Fruit fly (Drosophila melanogaster) whole organism, embryonic: ENCODE data around the gene Phae1.

Experiments
- B-H1 ChIP-seq: fragments of 200-800 bp; sonication (Bioruptor generic); IDR thresholded peaks from 3 replicates; pipeline ENCODE4 v1.3.6; 2022; ENCODE audit warnings: missing biosample characterization, missing genetic modification characterization
- CG1024 ChIP-seq: fragments of 200-800 bp; sonication (Bioruptor generic); IDR thresholded peaks from 2 replicates; pipeline ENCODE4 v1.3.6; 2022; ENCODE audit warnings: missing biosample characterization, missing genetic modification characterization
- CG10321 ChIP-seq: fragments of 200-800 bp; sonication (Bioruptor generic); IDR thresholded peaks from 2 replicates; pipeline ENCODE4 v1.3.6; 2022; ENCODE audit warnings: missing biosample characterization, missing genetic modification characterization
- CG11560 ChIP-seq: fragments of 200-800 bp; sonication (Bioruptor generic); IDR thresholded peaks from 3 replicates; pipeline ENCODE4 v1.3.6; 2022; ENCODE audit warnings: missing biosample characterization, missing genetic modification characterization
- CG12236 ChIP-seq: fragments of 200-800 bp; sonication (Bioruptor generic); optimal IDR thresholded peaks from 2 replicates; lab custom pipeline; 2016; ENCODE audit warnings: missing biosample characterization, missing genetic modification characterization
- CG12299 ChIP-seq: fragments of 200-800 bp; sonication (Bioruptor generic); optimal IDR thresholded peaks from 2 replicates; lab custom pipeline; 2018; ENCODE audit warnings: missing biosample characterization, mild to moderate bottlenecking, missing genetic modification characterization
- CG12744 ChIP-seq: fragments of 200-800 bp; sonication (Bioruptor generic); optimal IDR thresholded peaks from 2 replicates; lab custom pipeline; 2016; ENCODE audit warnings: missing biosample characterization, missing genetic modification characterization
- CG13296 ChIP-seq: fragments of 200-800 bp; sonication (Bioruptor generic); optimal IDR thresholded peaks from 3 replicates; lab custom pipeline; 2018; ENCODE audit warnings: missing biosample characterization, mild to moderate bottlenecking, missing genetic modification characterization
- CG14667 ChIP-seq: fragments of 200-800 bp; sonication (Bioruptor generic); IDR thresholded peaks from 2 replicates; pipeline ENCODE4 v1.3.6; 2022; ENCODE audit warnings: missing biosample characterization, missing genetic modification characterization
- CG15479 ChIP-seq: fragments of 200-800 bp; sonication (Bioruptor generic); optimal IDR thresholded peaks from 3 replicates; lab custom pipeline; 2019; ENCODE audit warnings: missing biosample characterization, mild to moderate bottlenecking, missing genetic modification characterization, moderate library complexity
- CG1832 ChIP-seq: fragments of 200-800 bp; sonication (Bioruptor generic); optimal IDR thresholded peaks from 2 replicates; lab custom pipeline; 2017; ENCODE audit warnings: missing biosample characterization, mild to moderate bottlenecking, missing genetic modification characterization, inconsistent platforms
- CG2678 ChIP-seq: fragments of 200-800 bp; sonication (Bioruptor generic); optimal IDR thresholded peaks from 3 replicates; lab custom pipeline; 2019; ENCODE audit warnings: missing biosample characterization, mild to moderate bottlenecking, missing genetic modification characterization, moderate library complexity
- CG2875 ChIP-seq: fragments of 200-800 bp; sonication (Bioruptor generic); optimal IDR thresholded peaks from 2 replicates; lab custom pipeline; 2017; ENCODE audit warnings: missing biosample characterization, mild to moderate bottlenecking, missing genetic modification characterization, missing genetic modification reagents
- CG32772 ChIP-seq: fragments of 200-800 bp; sonication (Bioruptor generic); IDR thresholded peaks from 2 replicates; pipeline ENCODE4 v1.3.6; 2022; ENCODE audit warnings: missing biosample characterization, missing genetic modification characterization
- CG42726 ChIP-seq: fragments of 200-800 bp; sonication (Bioruptor generic); IDR thresholded peaks from 2 replicates; pipeline ENCODE4 v1.3.6; 2022; ENCODE audit warnings: missing biosample characterization, missing genetic modification characterization; ENCODE audit not compliant: partially characterized antibody
- CG6272 ChIP-seq: fragments of 200-800 bp; sonication (Bioruptor generic); IDR thresholded peaks from 2 replicates; pipeline ENCODE4 v1.3.6; 2022; ENCODE audit warnings: missing biosample characterization, missing genetic modification characterization
- CG8281 ChIP-seq: fragments of 200-800 bp; sonication (Bioruptor generic); optimal IDR thresholded peaks from 2 replicates; lab custom pipeline; 2018; ENCODE audit warnings: missing biosample characterization, mild to moderate bottlenecking, missing genetic modification characterization, moderate library complexity
- CG8388 ChIP-seq: fragments of 200-800 bp; sonication (Bioruptor generic); optimal IDR thresholded peaks from 2 replicates; lab custom pipeline; 2019; ENCODE audit warnings: missing biosample characterization, mild to moderate bottlenecking, missing genetic modification characterization, moderate library complexity
- CG9797 ChIP-seq: fragments of 200-800 bp; sonication (Bioruptor generic); optimal IDR thresholded peaks from 3 replicates; lab custom pipeline; 2018; ENCODE audit warnings: missing biosample characterization, mild to moderate bottlenecking, missing genetic modification characterization
- D ChIP-seq, 2 experiments: fragments of 200-800 bp in 1 of 2; fragments of >200 bp in 1 of 2; sonication (Bioruptor generic) in 1 of 2; optimal IDR thresholded peaks; 2 replicates in 1 of 2; 3 replicates in 1 of 2; lab custom pipeline; 2017; ENCODE audit warnings: mild to moderate bottlenecking in 1 of 2, missing biosample characterization in 1 of 2, missing genetic modification characterization in 1 of 2, missing genetic modification reagents in 1 of 2
- Doc3 ChIP-seq: fragments of 200-800 bp; sonication (Bioruptor generic); IDR thresholded peaks from 3 replicates; pipeline ENCODE4 v1.3.6; 2022; ENCODE audit warnings: missing biosample characterization, missing genetic modification characterization; ENCODE audit not compliant: partially characterized antibody
- HLH4C ChIP-seq: fragments of 200-800 bp; sonication (Bioruptor generic); IDR thresholded peaks from 3 replicates; pipeline ENCODE4 v1.3.6; 2022; ENCODE audit warnings: missing biosample characterization, missing genetic modification characterization; ENCODE audit not compliant: partially characterized antibody
- HmgZ ChIP-seq: fragments of 200-800 bp; sonication (Bioruptor generic); optimal IDR thresholded peaks from 2 replicates; lab custom pipeline; 2018; ENCODE audit warnings: missing biosample characterization, mild to moderate bottlenecking, missing genetic modification characterization
- Mes4 ChIP-seq: fragments of 200-800 bp; sonication (Bioruptor generic); optimal IDR thresholded peaks from 2 replicates; lab custom pipeline; 2016; ENCODE audit warnings: missing biosample characterization, missing genetic modification characterization
- Nf-YB ChIP-seq: fragments of 200-800 bp; sonication (Bioruptor generic); optimal IDR thresholded peaks from 3 replicates; lab custom pipeline; 2019; ENCODE audit warnings: missing biosample characterization, mild to moderate bottlenecking, missing genetic modification characterization, moderate library complexity
- Nf-YC ChIP-seq: fragments of 200-800 bp; optimal IDR thresholded peaks from 3 replicates; lab custom pipeline; 2019; ENCODE audit warnings: missing biosample characterization, mild to moderate bottlenecking, missing genetic modification characterization, moderate library complexity
- Optix ChIP-seq: fragments of 200-800 bp; sonication (Bioruptor generic); IDR thresholded peaks from 3 replicates; pipeline ENCODE4 v1.3.6; 2022; ENCODE audit warnings: missing biosample characterization, missing genetic modification characterization
- Ssrp ChIP-seq: fragments of 200-800 bp; sonication (Bioruptor generic); optimal IDR thresholded peaks from 2 replicates; lab custom pipeline; 2018; ENCODE audit warnings: missing biosample characterization, mild to moderate bottlenecking, missing genetic modification characterization, moderate library complexity
- Usf ChIP-seq: fragments of 200-800 bp; sonication (Bioruptor generic); optimal IDR thresholded peaks from 2 replicates; lab custom pipeline; 2017; ENCODE audit warnings: missing genotype, missing biosample characterization, missing genetic modification characterization
- ara ChIP-seq: fragments of 200-800 bp; sonication (Bioruptor generic); IDR thresholded peaks from 2 replicates; pipeline ENCODE4 v1.3.6; 2022; ENCODE audit warnings: missing biosample characterization, missing genetic modification characterization
- dimm ChIP-seq: fragments of 200-800 bp; sonication (Bioruptor generic); IDR thresholded peaks from 2 replicates; pipeline ENCODE4 v1.3.6; 2022; ENCODE audit warnings: missing biosample characterization, missing genetic modification characterization
- exex ChIP-seq: fragments of 200-800 bp; sonication (Bioruptor generic); optimal IDR thresholded peaks from 4 replicates; lab custom pipeline; 2018; ENCODE audit warnings: missing biosample characterization, mild to moderate bottlenecking, missing genetic modification characterization, moderate library complexity
- gfzf ChIP-seq: fragments of 200-800 bp; sonication (Bioruptor generic); optimal IDR thresholded peaks from 2 replicates; lab custom pipeline; 2016; ENCODE audit warnings: missing biosample characterization, mild to moderate bottlenecking, missing genetic modification characterization, moderate library complexity
- grau ChIP-seq: fragments of 200-800 bp; optimal IDR thresholded peaks from 3 replicates; lab custom pipeline; 2019; ENCODE audit warnings: missing biosample characterization, mild to moderate bottlenecking, missing genetic modification characterization, moderate library complexity
- hth ChIP-seq: fragments of >200 bp; optimal IDR thresholded peaks from 2 replicates; lab custom pipeline; 2017; ENCODE audit warnings: inconsistent platforms
- onecut ChIP-seq: fragments of 200-800 bp; sonication (Bioruptor generic); IDR thresholded peaks from 2 replicates; pipeline ENCODE4 v1.3.6; 2022; ENCODE audit warnings: missing biosample characterization, missing genetic modification characterization
- prd ChIP-seq, 3 experiments: fragments of >200 bp in 2 of 3; fragments of 200-800 bp in 1 of 3; sonication (Bioruptor generic) in 1 of 3; optimal IDR thresholded peaks in 2 of 3; IDR thresholded peaks in 1 of 3; 2 replicates in 2 of 3; 3 replicates in 1 of 3; pipeline versions ENCODE4 v1.3.6 to Lab custom; 2017 to 2022; ENCODE audit warnings: missing biosample characterization in 1 of 3, missing genetic modification characterization in 1 of 3
- pros ChIP-seq: fragments of 200-800 bp; sonication (Bioruptor generic); optimal IDR thresholded peaks from 3 replicates; lab custom pipeline; 2019; ENCODE audit warnings: missing biosample characterization, mild to moderate bottlenecking, missing genetic modification characterization, moderate library complexity
- pzg ChIP-seq: fragments of 200-800 bp; sonication (Bioruptor generic); optimal IDR thresholded peaks from 3 replicates; lab custom pipeline; 2018; ENCODE audit warnings: missing biosample characterization, mild to moderate bottlenecking, missing genetic modification characterization, moderate library complexity
- rib ChIP-seq: fragments of 200-800 bp; sonication (Bioruptor generic); IDR thresholded peaks from 2 replicates; pipeline ENCODE4 v1.3.6; 2022; ENCODE audit warnings: missing biosample characterization, missing genetic modification characterization
- row ChIP-seq: fragments of 200-800 bp; sonication (Bioruptor generic); IDR thresholded peaks from 3 replicates; pipeline ENCODE4 v1.3.6; 2022; ENCODE audit warnings: missing biosample characterization, missing genetic modification characterization
- schlank ChIP-seq: fragments of 200-800 bp; sonication (Bioruptor generic); optimal IDR thresholded peaks from 2 replicates; lab custom pipeline; 2018; ENCODE audit warnings: missing biosample characterization, mild to moderate bottlenecking, missing genetic modification characterization
- sob ChIP-seq: fragments of 200-800 bp; sonication (Bioruptor generic); IDR thresholded peaks from 2 replicates; pipeline ENCODE4 v1.3.6; 2022; ENCODE audit warnings: missing biosample characterization, missing genetic modification characterization
- sr ChIP-seq: fragments of 200-800 bp; sonication (Bioruptor generic); IDR thresholded peaks from 3 replicates; pipeline ENCODE4 v1.3.6; 2022; ENCODE audit warnings: missing biosample characterization, missing genetic modification characterization
- tin ChIP-seq: fragments of 200-800 bp; sonication (Bioruptor generic); optimal IDR thresholded peaks from 3 replicates; lab custom pipeline; 2016; ENCODE audit warnings: missing biosample characterization, missing genetic modification characterization
- tll ChIP-seq, 2 experiments: fragments of 200-800 bp in 1 of 2; fragments of >200 bp in 1 of 2; sonication (Bioruptor generic) in 1 of 2; optimal IDR thresholded peaks; 2 replicates each; lab custom pipeline; 2017 to 2019; ENCODE audit warnings: missing biosample characterization in 2 of 2, missing genetic modification characterization in 2 of 2, mild to moderate bottlenecking in 1 of 2, moderate library complexity in 1 of 2
- toy ChIP-seq: fragments of 200-800 bp; sonication (Bioruptor generic); IDR thresholded peaks from 2 replicates; pipeline ENCODE4 v1.3.6; 2022; ENCODE audit warnings: missing biosample characterization, missing genetic modification characterization
- trh ChIP-seq: fragments of 200-800 bp; sonication (Bioruptor generic); optimal IDR thresholded peaks from 2 replicates; lab custom pipeline; 2016; ENCODE audit warnings: missing biosample characterization, missing genetic modification characterization
- twi ChIP-seq: fragments of 200-800 bp; optimal IDR thresholded peaks from 2 replicates; lab custom pipeline; 2019; ENCODE audit warnings: missing biosample characterization, mild to moderate bottlenecking, missing genetic modification characterization, moderate library complexity
- zfh2 ChIP-seq: fragments of 200-800 bp; sonication (Bioruptor generic); optimal IDR thresholded peaks from 2 replicates; lab custom pipeline; 2016; ENCODE audit warnings: missing biosample characterization, missing genetic modification characterization

Gene Phae1

DNA sequence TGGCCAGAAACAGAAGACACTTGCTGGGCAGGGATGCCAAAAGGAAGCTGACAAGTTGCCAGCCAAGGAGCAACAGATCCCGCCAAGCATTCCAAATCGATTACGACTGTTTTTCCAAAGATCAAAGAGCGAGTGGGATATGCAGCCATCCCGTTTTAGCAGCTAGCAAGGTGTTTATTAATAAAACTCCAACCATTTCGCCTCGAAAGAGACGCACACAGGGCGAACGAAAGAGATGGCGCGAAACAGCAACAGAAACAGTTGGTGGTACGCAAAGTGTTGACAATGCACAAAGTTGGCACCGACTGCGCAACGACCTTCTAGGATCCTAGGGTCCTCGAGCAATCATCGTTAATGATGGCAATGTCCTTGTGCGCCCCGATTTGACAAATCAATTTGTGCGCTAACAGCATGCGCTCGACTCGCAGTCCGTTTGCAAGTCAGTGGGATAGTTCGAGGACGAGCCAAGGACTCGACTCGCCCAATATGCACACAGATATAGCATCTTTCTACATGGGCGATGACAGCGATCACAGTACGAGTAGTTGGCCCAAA lies 29.3 kb upstream of the Phae1 start:
- TF ChIP-seq trh (GFP tag; lab: Kevin White, UChicago): no peak
- TF ChIP-seq hth (lab: Kevin White, UChicago): no peak
- no peak for TF ChIP-seq CG10321 (GFP tag; lab: Robert Waterston, UW)
- peak; percentile 34 for TF ChIP-seq Nf-YB (GFP tag; lab: Kevin White, UChicago)
- TF ChIP-seq rib: no peak
- no peak for TF ChIP-seq CG13296 (GFP tag; lab: Kevin White, UChicago)
- no peak for TF ChIP-seq gfzf (GFP tag; lab: Kevin White, UChicago)
- no peak for TF ChIP-seq CG9797 (GFP tag; lab: Kevin White, UChicago)
- TF ChIP-seq dimm (GFP tag; lab: Robert Waterston, UW): no peak
- no peak for TF ChIP-seq pros (GFP tag; lab: Kevin White, UChicago)
- peak; percentile 87 for TF ChIP-seq D (optimal IDR thresholded peaks at IDR 0.05; lab: Kevin White, UChicago)
- TF ChIP-seq D (GFP tag; optimal IDR thresholded peaks at IDR 0.05; lab: Kevin White, UChicago): no peak
- TF ChIP-seq schlank (tag; lab: Kevin White, UChicago): no peak
- TF ChIP-seq CG2678: no peak
- no peak for TF ChIP-seq onecut
- TF ChIP-seq tin (GFP tag; lab: Kevin White, UChicago): no peak
- TF ChIP-seq CG14667 (GFP tag; lab: Robert Waterston, UW): no peak
- peak; percentile 49 for TF ChIP-seq twi (tag; lab: Kevin White, UChicago)
- peak; percentile 53 for TF ChIP-seq Nf-YC
- no peak for TF ChIP-seq sob (GFP tag; lab: Robert Waterston, UW)
- TF ChIP-seq sr (GFP tag; lab: Robert Waterston, UW): no peak
- TF ChIP-seq B-H1 (GFP tag; lab: Robert Waterston, UW): no peak
- no peak for TF ChIP-seq CG12744 (GFP tag; lab: Kevin White, UChicago)
- TF ChIP-seq prd (optimal IDR thresholded peaks at IDR 0.05; lab: Kevin White, UChicago): no peak
- TF ChIP-seq prd (GFP tag; IDR thresholded peaks at IDR 0.05; lab: Robert Waterston, UW): peak; percentile 85
- TF ChIP-seq CG6272 (GFP tag; lab: Robert Waterston, UW): no peak
- no peak for TF ChIP-seq CG8388
- TF ChIP-seq Ssrp (tag; lab: Kevin White, UChicago): no peak
- TF ChIP-seq zfh2 (GFP tag; lab: Kevin White, UChicago): no peak
- TF ChIP-seq HLH4C (GFP tag; lab: Robert Waterston, UW): no peak
- TF ChIP-seq CG2875 (GFP tag; lab: Kevin White, UChicago): no peak
- TF ChIP-seq Usf: no peak
- no peak for TF ChIP-seq CG1024 (GFP tag; lab: Robert Waterston, UW)
- TF ChIP-seq CG1832 (GFP tag; lab: Kevin White, UChicago): peak; percentile 19
- TF ChIP-seq CG12236: no peak
- no peak for TF ChIP-seq HmgZ (tag; lab: Kevin White, UChicago)
- no peak for TF ChIP-seq row (GFP tag; lab: Robert Waterston, UW)
- TF ChIP-seq exex (tag; lab: Kevin White, UChicago): no peak
- TF ChIP-seq CG42726: no peak
- TF ChIP-seq Doc3 (GFP tag; lab: Robert Waterston, UW): no peak
- no peak for TF ChIP-seq Optix (GFP tag; lab: Robert Waterston, UW)
- no peak for TF ChIP-seq Mes4 (GFP tag; lab: Kevin White, UChicago)
- TF ChIP-seq ara (GFP tag; lab: Robert Waterston, UW): no peak
- TF ChIP-seq CG11560 (tag; lab: Robert Waterston, UW): no peak
- no peak for TF ChIP-seq CG12299 (tag; lab: Kevin White, UChicago)
- no peak for TF ChIP-seq grau (tag; lab: Kevin White, UChicago)
- no peak for TF ChIP-seq pzg (GFP tag; lab: Kevin White, UChicago)
- TF ChIP-seq toy: no peak
- no peak for TF ChIP-seq CG8281 (tag; lab: Kevin White, UChicago)
- TF ChIP-seq CG32772 (GFP tag; lab: Robert Waterston, UW): 0 out of 2 replicates have a peak, but pooled peaks have one; percentile 19
- peak; percentile 26 for TF ChIP-seq CG15479 (GFP tag; lab: Kevin White, UChicago)
- peak in 1 of 2 experiments; percentile 70 for TF ChIP-seq tll (GFP tag; optimal IDR thresholded peaks at IDR 0.05; lab: Kevin White, UChicago)
